Worm (Caenorhabditis elegans) whole organism, young adult: ENCODE measurements around the gene T05C12.4.
A peak's percentile ranks its signal among the peaks of the same experiment; 100 is the strongest.

ENCODE experiments used
- B0336.3 ChIP-seq: fragments of 200-800 bp; sonication (Bioruptor generic); IDR thresholded peaks from 2 replicates; pipeline ENCODE4 v1.3.6; 2022; ENCODE audit warnings: missing genetic modification characterization, missing compliant biosample characterization
- D2030.7 ChIP-seq: fragments of 200-800 bp; sonication (Bioruptor generic); IDR thresholded peaks from 2 replicates; pipeline ENCODE4 v1.3.6; 2022; ENCODE audit warnings: missing genetic modification reagents, missing genetic modification characterization, missing compliant biosample characterization
- F10E7.11 ChIP-seq: sonication (generic microtip); optimal IDR thresholded peaks from 2 replicates; lab custom pipeline; 2017; ENCODE audit warnings: mild to moderate bottlenecking, missing genetic modification characterization, moderate library complexity, missing compliant biosample characterization
- F37B4.10 ChIP-seq: fragments of 200-800 bp; sonication (Bioruptor generic); IDR thresholded peaks from 2 replicates; pipeline ENCODE4 v1.3.6; 2022; ENCODE audit warnings: missing genetic modification characterization, missing compliant biosample characterization
- F52B5.7 ChIP-seq: sonication (generic microtip); optimal IDR thresholded peaks from 2 replicates; lab custom pipeline; 2016; ENCODE audit warnings: mild to moderate bottlenecking, missing genetic modification characterization, missing compliant biosample characterization
- F57A8.1 ChIP-seq: fragments of 200-800 bp; sonication (Bioruptor generic); optimal IDR thresholded peaks from 2 replicates; lab custom pipeline; 2018; ENCODE audit warnings: mild to moderate bottlenecking, missing genetic modification characterization, moderate library complexity, missing compliant biosample characterization
- K12H6.12 ChIP-seq: fragments of 200-800 bp; sonication (Bioruptor generic); optimal IDR thresholded peaks from 2 replicates; lab custom pipeline; 2018; ENCODE audit warnings: mild to moderate bottlenecking, missing genetic modification characterization, missing compliant biosample characterization
- Y67H2A.10 ChIP-seq: fragments of 200-800 bp; sonication (Bioruptor generic); conservative IDR thresholded peaks from 2 replicates; pipeline ENCODE4 v1.3.6; 2022; ENCODE audit warnings: missing genetic modification reagents, missing genetic modification characterization, missing compliant biosample characterization
- aptf-3 ChIP-seq: fragments of 200-800 bp; sonication (Bioruptor generic); IDR thresholded peaks from 2 replicates; pipeline ENCODE4 v1.3.6; 2022; ENCODE audit warnings: missing genetic modification characterization, missing compliant biosample characterization
- athp-1 ChIP-seq: sonication (generic microtip); optimal IDR thresholded peaks from 2 replicates; lab custom pipeline; 2017; ENCODE audit warnings: mild to moderate bottlenecking, missing genetic modification characterization, missing compliant biosample characterization
- attf-5 ChIP-seq: fragments of 200-800 bp; sonication (Bioruptor generic); optimal IDR thresholded peaks from 2 replicates; lab custom pipeline; 2018; ENCODE audit warnings: mild to moderate bottlenecking, missing genetic modification characterization, missing compliant biosample characterization
- attf-6 ChIP-seq: fragments of 200-800 bp; sonication (Bioruptor generic); IDR thresholded peaks from 2 replicates; pipeline ENCODE4 v1.3.6; 2022; ENCODE audit warnings: missing genetic modification reagents, missing genetic modification characterization, missing compliant biosample characterization
- cebp-1 ChIP-seq, 2 experiments: fragments of 200-800 bp in 1 of 2; sonication (Bioruptor generic) in 1 of 2; sonication (generic microtip) in 1 of 2; IDR thresholded peaks in 1 of 2; optimal IDR thresholded peaks in 1 of 2; 2 replicates each; pipeline versions ENCODE4 v1.3.6 to Lab custom; 2017 to 2022; ENCODE audit warnings: missing compliant biosample characterization in 2 of 2, missing genetic modification characterization in 2 of 2, mild to moderate bottlenecking in 1 of 2, missing genetic modification reagents in 1 of 2, moderate library complexity in 1 of 2
- ceh-100 ChIP-seq: fragments of 200-800 bp; sonication (Bioruptor generic); IDR thresholded peaks from 2 replicates; pipeline ENCODE4 v1.3.6; 2022; ENCODE audit warnings: missing genetic modification reagents, missing genetic modification characterization, missing compliant biosample characterization
- dox-1 ChIP-seq: fragments of 200-800 bp; sonication (Bioruptor generic); IDR thresholded peaks from 2 replicates; pipeline ENCODE4 v1.3.6; 2022; ENCODE audit warnings: missing genetic modification reagents, missing genetic modification characterization, missing compliant biosample characterization
- dpff-1 ChIP-seq: sonication (generic microtip); optimal IDR thresholded peaks from 2 replicates; lab custom pipeline; 2017; ENCODE audit warnings: mild to moderate bottlenecking, missing genetic modification characterization, missing compliant biosample characterization
- efl-1 ChIP-seq: fragments of 150-350 bp; optimal IDR thresholded peaks from 2 replicates; lab custom pipeline; 2014; ENCODE audit warnings: missing biosample characterization, missing genetic modification reagents, missing genetic modification characterization
- egrh-3 ChIP-seq: fragments of 200-800 bp; sonication (Bioruptor generic); IDR thresholded peaks from 2 replicates; pipeline ENCODE4 v1.3.6; 2022; ENCODE audit warnings: missing genetic modification reagents, missing genetic modification characterization, missing compliant biosample characterization
- him-1 ChIP-seq: sonication (generic microtip); optimal IDR thresholded peaks from 2 replicates; lab custom pipeline; 2016; ENCODE audit warnings: missing genotype, missing genetic modification reagents, missing genetic modification characterization, missing compliant biosample characterization
- hmg-1.2 ChIP-seq: fragments of 200-800 bp; sonication (Bioruptor generic); IDR thresholded peaks from 2 replicates; pipeline ENCODE4 v1.3.6; 2022; ENCODE audit warnings: missing genetic modification reagents, missing genetic modification characterization, missing compliant biosample characterization
- hrde-1 ChIP-seq: sonication (generic microtip); optimal IDR thresholded peaks from 2 replicates; lab custom pipeline; 2016; ENCODE audit warnings: missing genetic modification characterization, mild to moderate bottlenecking, missing compliant biosample characterization, moderate library complexity, missing genotype, missing genetic modification reagents, borderline replicate concordance
- lir-1 ChIP-seq: fragments of 200-800 bp; sonication (Bioruptor generic); conservative IDR thresholded peaks from 2 replicates; pipeline ENCODE4 v1.3.6; 2022; ENCODE audit warnings: missing genetic modification reagents, missing genetic modification characterization, missing compliant biosample characterization
- lsl-1 ChIP-seq: fragments of 200-800 bp; sonication (Bioruptor generic); optimal IDR thresholded peaks from 2 replicates; lab custom pipeline; 2018; ENCODE audit warnings: mild to moderate bottlenecking, missing genetic modification characterization, moderate library complexity, missing compliant biosample characterization
- madf-10 ChIP-seq: sonication (generic microtip); optimal IDR thresholded peaks from 2 replicates; lab custom pipeline; 2016; ENCODE audit warnings: mild to moderate bottlenecking, missing genetic modification characterization, missing compliant biosample characterization
- madf-6 ChIP-seq: fragments of 200-800 bp; sonication (Bioruptor generic); IDR thresholded peaks from 2 replicates; pipeline ENCODE4 v1.3.6; 2022; ENCODE audit warnings: missing genetic modification reagents, missing genetic modification characterization, missing compliant biosample characterization
- mcd-1 ChIP-seq: fragments of 200-800 bp; sonication (Bioruptor generic); IDR thresholded peaks from 2 replicates; pipeline ENCODE4 v1.3.6; 2022; ENCODE audit warnings: missing genetic modification reagents, missing genetic modification characterization, missing compliant biosample characterization
- nfya-2 ChIP-seq: fragments of 200-800 bp; sonication (Bioruptor generic); IDR thresholded peaks from 2 replicates; pipeline ENCODE4 v1.3.6; 2022; ENCODE audit warnings: missing genetic modification reagents, missing genetic modification characterization, missing compliant biosample characterization
- nhr-120 ChIP-seq: fragments of 200-800 bp; sonication (Bioruptor generic); IDR thresholded peaks from 2 replicates; pipeline ENCODE4 v1.3.6; 2022; ENCODE audit warnings: missing genetic modification characterization, missing compliant biosample characterization
- nhr-80 ChIP-seq: sonication (generic microtip); optimal IDR thresholded peaks from 2 replicates; lab custom pipeline; 2016; ENCODE audit warnings: missing genetic modification characterization, missing compliant biosample characterization
- rcor-1 ChIP-seq: fragments of 200-800 bp; sonication (Bioruptor generic); IDR thresholded peaks from 2 replicates; pipeline ENCODE4 v1.3.6; 2022; ENCODE audit warnings: missing genetic modification reagents, missing genetic modification characterization, missing compliant biosample characterization
- repo-1 ChIP-seq: sonication (generic microtip); optimal IDR thresholded peaks from 2 replicates; lab custom pipeline; 2017; ENCODE audit warnings: mild to moderate bottlenecking, missing genetic modification characterization, missing compliant biosample characterization
- snpc-3.4 ChIP-seq: sonication (generic microtip); optimal IDR thresholded peaks from 2 replicates; lab custom pipeline; 2017; ENCODE audit warnings: missing genetic modification characterization, mild to moderate bottlenecking, missing compliant biosample characterization, antibody characterized with exemption, moderate library complexity, missing genotype, missing genetic modification reagents
- snpc-4 ChIP-seq, 5 experiments: fragments of 150-350 bp in 1 of 5; sonication (generic microtip) in 4 of 5; optimal IDR thresholded peaks; 2 replicates each; lab custom pipeline; 2014 to 2018; ENCODE audit warnings: missing genetic modification characterization in 5 of 5, missing biosample characterization in 3 of 5, antibody characterized with exemption in 2 of 5, mild to moderate bottlenecking in 2 of 5, missing compliant biosample characterization in 2 of 5, missing genotype in 2 of 5, moderate library complexity in 2 of 5, missing genetic modification reagents in 1 of 5
- ztf-6 ChIP-seq: fragments of 200-800 bp; sonication (Bioruptor generic); IDR thresholded peaks from 2 replicates; pipeline ENCODE4 v1.3.6; 2022; ENCODE audit warnings: missing genetic modification reagents, missing genetic modification characterization, missing compliant biosample characterization

T05C12.4 gene

ce11 chrII:8141135-8141534, 39.0 kb downstream of the T05C12.4 start (continued):
- TF ChIP-seq attf-6 (0 out of 2 replicates have a peak, but pooled peaks have one; percentile 58), aptf-3 (GFP tag; lab: Robert Waterston, UW) (no peak), D2030.7 (GFP tag; lab: Robert Waterston, UW) (0 out of 2 replicates have a peak, but pooled peaks have one; percentile 28), ceh-100 (GFP tag; lab: Robert Waterston, UW) (0 out of 2 replicates have a peak, but pooled peaks have one; percentile 14), hrde-1 (peak; percentile 16), B0336.3 (peak; percentile 66; the same call in 1 of the 2 replicates), egrh-3 (GFP tag; lab: Robert Waterston, UW) (no peak), cebp-1 (GFP tag; IDR thresholded peaks at IDR 0.05; lab: Robert Waterston, UW) (no peak), cebp-1 (tag; optimal IDR thresholded peaks at IDR 0.05; lab: Kevin White, UChicago) (peak; percentile 41), lsl-1 (GFP tag; lab: Kevin White, UChicago) (no peak), snpc-4 (GFP tag; optimal IDR thresholded peaks at IDR 0.05; lab: Kevin White, UChicago) (no peak), snpc-4 (tag; optimal IDR thresholded peaks at IDR 0.05; lab: Kevin White, UChicago) (peak in 1 of 4 experiments; percentile 3), athp-1 (tag; lab: Kevin White, UChicago) (peak; percentile 22), F52B5.7 (tag; lab: Kevin White, UChicago) (peak; percentile 7), F10E7.11 (no peak), nfya-2 (GFP tag; lab: Robert Waterston, UW) (peak; percentile 73; the same call in 1 of the 2 replicates), Y67H2A.10 (GFP tag; lab: Robert Waterston, UW) (no peak), madf-6 (GFP tag; lab: Robert Waterston, UW) (peak; percentile 36; the same call in 1 of the 2 replicates), ztf-6 (no peak), snpc-3.4 (tag; lab: Kevin White, UChicago) (peak; percentile 19), repo-1 (peak; percentile 15)
- TF ChIP-seq, all 124 proteins: peak for 21

- TF ChIP-seq ceh-100 (GFP tag; lab: Robert Waterston, UW) (0 out of 2 replicates have a peak, but pooled peaks have one; percentile 9), rcor-1 (GFP tag; lab: Robert Waterston, UW) (0 out of 2 replicates have a peak, but pooled peaks have one; percentile 17), hmg-1.2 (GFP tag; lab: Robert Waterston, UW) (0 out of 2 replicates have a peak, but pooled peaks have one; percentile 14), cebp-1 (GFP tag; IDR thresholded peaks at IDR 0.05; lab: Robert Waterston, UW) (no peak), cebp-1 (tag; optimal IDR thresholded peaks at IDR 0.05; lab: Kevin White, UChicago) (peak; percentile 4), dpff-1 (tag; lab: Kevin White, UChicago) (no peak), attf-5 (peak; percentile 36), nhr-80 (tag; lab: Kevin White, UChicago) (peak; percentile 2), nhr-120 (GFP tag; lab: Robert Waterston, UW) (no peak)
Observed at ce11 chrII:8138015-8138546, 42.1 kb downstream of the T05C12.4 start, which contains the start of gene cdc-48.2. Gene cdc-48.2 (plus strand): TSS chrII:8138496.

- no peak for TF ChIP-seq lir-1 (GFP tag; lab: Robert Waterston, UW)
- no peak for TF ChIP-seq F37B4.10
- TF ChIP-seq mcd-1 (GFP tag; lab: Robert Waterston, UW) = peak; percentile 46; the same call in 1 of the 2 replicates
- TF ChIP-seq K12H6.12 (tag; lab: Kevin White, UChicago) = peak; percentile 39
- no peak for TF ChIP-seq him-1 (tag; lab: Kevin White, UChicago)
- peak; percentile 13 for TF ChIP-seq lsl-1 (GFP tag; lab: Kevin White, UChicago)
- no peak for TF ChIP-seq aptf-3 (GFP tag; lab: Robert Waterston, UW)
- no peak for TF ChIP-seq F10E7.11
- 0 out of 2 replicates have a peak, but pooled peaks have one; percentile 9 for TF ChIP-seq egrh-3 (GFP tag; lab: Robert Waterston, UW)
- peak; percentile 23 for TF ChIP-seq efl-1 (GFP tag; lab: Kevin White, UChicago)
- TF ChIP-seq dox-1 = no peak
- no peak for TF ChIP-seq F57A8.1 (GFP tag; lab: Kevin White, UChicago)
- TF ChIP-seq ceh-100 (GFP tag; lab: Robert Waterston, UW) = peak; percentile 86
- TF ChIP-seq madf-10 (tag; lab: Kevin White, UChicago) = no peak
Observed at ce11 chrII:8137379-8137778, 42.8 kb downstream of the T05C12.4 start.
